Worm (Caenorhabditis elegans) whole organism, late embryonic: ENCODE measurements around the gene atg-7.

ENCODE experiments used
- T23F11.4 ChIP-seq: fragments of 200-800 bp; sonication (Bioruptor generic); optimal IDR thresholded peaks from 2 replicates; lab custom pipeline; 2018; ENCODE audit warnings: mild to moderate bottlenecking, missing genetic modification characterization, missing compliant biosample characterization
- dve-1 ChIP-seq: sonication (generic microtip); optimal IDR thresholded peaks from 2 replicates; lab custom pipeline; 2017; ENCODE audit warnings: antibody characterized with exemption, mild to moderate bottlenecking, missing genetic modification characterization, missing compliant biosample characterization
- elt-2 ChIP-seq: sonication (generic microtip); optimal IDR thresholded peaks from 2 replicates; lab custom pipeline; 2016; ENCODE audit warnings: missing genetic modification reagents, missing genetic modification characterization, missing compliant biosample characterization
- nhr-11 ChIP-seq: fragments of 150-350 bp; optimal IDR thresholded peaks from 2 replicates; lab custom pipeline; 2014; ENCODE audit warnings: missing biosample characterization, missing genetic modification characterization
- pha-4 ChIP-seq: fragments of 150-350 bp; optimal IDR thresholded peaks from 2 replicates; lab custom pipeline; 2018; ENCODE audit warnings: missing biosample characterization, missing genetic modification reagents, missing genetic modification characterization
- unc-55 ChIP-seq: sonication (generic microtip); optimal IDR thresholded peaks from 2 replicates; lab custom pipeline; 2017; ENCODE audit warnings: missing biosample characterization, missing genetic modification reagents, missing genetic modification characterization

- TF ChIP-seq unc-55 (GFP tag; lab: Kevin White, UChicago) (no peak), dve-1 (tag; lab: Kevin White, UChicago) (no peak), nhr-11 (tag; lab: Kevin White, UChicago) (no peak), elt-2 (no peak), pha-4 (tag; lab: Kevin White, UChicago) (no peak), T23F11.4 (no peak)
Measured at ce11 chrIV:11048871-11049270, 32.0 kb downstream of the atg-7 start, which contains the start of gene F36H1.11.
